Worm (Caenorhabditis elegans): Measurements from ENCODE around the gene T16A1.5.

Gene T16A1.5

ce11 chrII:2042447-2042846 lies 41.2 kb downstream of the T16A1.5 start, which contains the start of gene bath-20:
TSS of gene bath-20 (minus strand) at chrII:2042547.
- TF ChIP-seq gmeb-2 (tag; optimal IDR thresholded peaks at IDR 0.05) (no peak), pax-1 (tag; optimal IDR thresholded peaks at IDR 0.05) (no peak), sox-2 (GFP tag; IDR thresholded peaks at IDR 0.05) (no peak), tbx-7 (tag; optimal IDR thresholded peaks at IDR 0.05) (no peak), fkh-10 (GFP tag; optimal IDR thresholded peaks at IDR 0.05) (no peak), syd-9 (tag; optimal IDR thresholded peaks at IDR 0.05) (no peak), nhr-11 (tag; optimal IDR thresholded peaks at IDR 0.05) (no peak), ceh-18 (tag; optimal IDR thresholded peaks at IDR 0.05) (no peak)

ce11 chrII:2039288-2039687 lies 44.3 kb downstream of the T16A1.5 start, which contains the start of gene bath-19:
TSS of gene bath-19 (minus strand) at chrII:2039388.
- no peak for TF ChIP-seq unc-3 (GFP tag; conservative IDR thresholded peaks at IDR 0.05)
- TF ChIP-seq unc-3 (tag; optimal IDR thresholded peaks at IDR 0.05), result no peak
- no peak for TF ChIP-seq dmd-4 (tag; optimal IDR thresholded peaks at IDR 0.05; ENCODE audit: borderline replicate concordance)
- TF ChIP-seq elt-4 (tag; optimal IDR thresholded peaks at IDR 0.05), result no peak
- no peak for TF ChIP-seq ceh-2 (tag; optimal IDR thresholded peaks at IDR 0.05)
- no peak for TF ChIP-seq odd-2 (tag; optimal IDR thresholded peaks at IDR 0.05)
- TF ChIP-seq ama-1 (optimal IDR thresholded peaks at IDR 0.05), result no peak
- TF ChIP-seq ceh-31 (tag; optimal IDR thresholded peaks at IDR 0.05), result no peak
- no peak for TF ChIP-seq fkh-6 (tag; optimal IDR thresholded peaks at IDR 0.05)
- TF ChIP-seq mec-3 (tag; optimal IDR thresholded peaks at IDR 0.05; ENCODE audit: borderline replicate concordance), result no peak
- no peak for TF ChIP-seq hlh-30 (tag; optimal IDR thresholded peaks at IDR 0.05; ENCODE audit: insufficient read depth)
- no peak for TF ChIP-seq ceh-22 (tag; optimal IDR thresholded peaks at IDR 0.05)
- no peak for TF ChIP-seq K02D7.2 (tag; optimal IDR thresholded peaks at IDR 0.05)
- TF ChIP-seq ahr-1 (tag; optimal IDR thresholded peaks at IDR 0.05), result no peak
- TF ChIP-seq hlh-13 (GFP tag; optimal IDR thresholded peaks at IDR 0.05), result no peak
- no peak for TF ChIP-seq pag-3 (tag; optimal IDR thresholded peaks at IDR 0.05; ENCODE audit: borderline replicate concordance)
- TF ChIP-seq nhr-11 (tag; optimal IDR thresholded peaks at IDR 0.05), result no peak
